Worm (Caenorhabditis elegans) whole organism, L1 larva: Measurements from ENCODE around the gene srg-64.

ENCODE experiments used
- C04F5.9 ChIP-seq: sonication (generic microtip); optimal IDR thresholded peaks from 2 replicates; lab custom pipeline; 2016; ENCODE audit warnings: missing genetic modification characterization, missing compliant biosample characterization
- ceh-82 ChIP-seq, 3 experiments: fragments of 150-350 bp in 1 of 3; sonication (generic microtip) in 2 of 3; optimal IDR thresholded peaks; 2 replicates each; lab custom pipeline; 2014 to 2017; ENCODE audit warnings: missing biosample characterization in 3 of 3, missing genetic modification characterization in 3 of 3
- egl-27 ChIP-seq, 2 experiments: fragments of 150-350 bp in 1 of 2; sonication (generic microtip); optimal IDR thresholded peaks; 3 replicates each; lab custom pipeline; 2017 to 2018; ENCODE audit warnings: missing biosample characterization in 2 of 2, missing genetic modification characterization in 2 of 2, missing genetic modification reagents in 2 of 2
- fkh-8 ChIP-seq: sonication (generic microtip); optimal IDR thresholded peaks from 2 replicates; lab custom pipeline; 2016; ENCODE audit warnings: mild to moderate bottlenecking, missing genetic modification characterization, missing compliant biosample characterization
- lin-35 ChIP-seq, 2 experiments: fragments of 150-350 bp; optimal IDR thresholded peaks; 2 replicates each; lab custom pipeline; 2014; ENCODE audit warnings: missing biosample characterization in 2 of 2, missing genetic modification characterization in 2 of 2, missing genetic modification reagents in 2 of 2
- nhr-11 ChIP-seq: fragments of 150-350 bp; optimal IDR thresholded peaks from 2 replicates; lab custom pipeline; 2014; ENCODE audit warnings: missing biosample characterization, missing genetic modification characterization
- nhr-12 ChIP-seq: sonication (generic microtip); optimal IDR thresholded peaks from 2 replicates; lab custom pipeline; 2017; ENCODE audit warnings: missing biosample characterization, missing genetic modification characterization
- nhr-237 ChIP-seq: fragments of 150-350 bp; optimal IDR thresholded peaks from 2 replicates; lab custom pipeline; 2014; ENCODE audit warnings: missing biosample characterization, missing genetic modification characterization
- nhr-28 ChIP-seq: fragments of 150-350 bp; optimal IDR thresholded peaks from 2 replicates; lab custom pipeline; 2014; ENCODE audit warnings: missing biosample characterization, missing genetic modification characterization
- nhr-77 ChIP-seq: fragments of 150-350 bp; optimal IDR thresholded peaks from 2 replicates; lab custom pipeline; 2014; ENCODE audit warnings: missing biosample characterization, missing genetic modification characterization
- unc-62 ChIP-seq: fragments of 150-350 bp; optimal IDR thresholded peaks from 2 replicates; lab custom pipeline; 2014; ENCODE audit warnings: missing biosample characterization, missing genetic modification reagents, missing genetic modification characterization
- ztf-11 ChIP-seq, 2 experiments: sonication (generic microtip); optimal IDR thresholded peaks; 2 replicates each; lab custom pipeline; 2016 to 2017; ENCODE audit warnings: missing genetic modification characterization in 2 of 2, missing biosample characterization in 1 of 2, missing compliant biosample characterization in 1 of 2

- no peak for TF ChIP-seq egl-27 (tag; optimal IDR thresholded peaks at IDR 0.05; lab: Kevin White, UChicago)
- no peak for TF ChIP-seq lin-35 (GFP tag; optimal IDR thresholded peaks at IDR 0.05; lab: Kevin White, UChicago)
- no peak for TF ChIP-seq ceh-82 (tag; optimal IDR thresholded peaks at IDR 0.05; lab: Kevin White, UChicago)
- no peak for TF ChIP-seq fkh-8 (tag; lab: Kevin White, UChicago)
- TF ChIP-seq nhr-11 = no peak
- TF ChIP-seq nhr-28 = no peak
- no peak for TF ChIP-seq C04F5.9
- TF ChIP-seq nhr-77 (tag; lab: Kevin White, UChicago) = no peak
- TF ChIP-seq ztf-11 (tag; optimal IDR thresholded peaks at IDR 0.05; lab: Kevin White, UChicago) = no peak
- no peak for TF ChIP-seq nhr-12 (tag; lab: Kevin White, UChicago)
- no peak for TF ChIP-seq nhr-237
- TF ChIP-seq unc-62 (GFP tag; lab: Kevin White, UChicago) = no peak
Observed at ce11 chrX:15782027-15782426, 41.6 kb upstream of the srg-64 start, which contains the start of gene Y7A5A.24.
